Fruit fly (Drosophila melanogaster) whole organism, embryonic: ENCODE results near the gene mrva.

ENCODE experiments used
- Abd-B ChIP-seq: fragments of 200-800 bp; sonication (Bioruptor generic); optimal IDR thresholded peaks from 2 replicates; lab custom pipeline; 2018; ENCODE audit warnings: missing biosample characterization, mild to moderate bottlenecking, missing genetic modification characterization, moderate library complexity
- Aef1 ChIP-seq: fragments of 200-800 bp; sonication (Bioruptor generic); IDR thresholded peaks from 3 replicates; pipeline ENCODE4 v1.3.6; 2022; ENCODE audit warnings: missing biosample characterization, missing genetic modification characterization
- Bgb ChIP-seq: fragments of 200-800 bp; sonication (Bioruptor generic); IDR thresholded peaks from 2 replicates; pipeline ENCODE4 v1.3.6; 2022; ENCODE audit warnings: missing biosample characterization, missing genetic modification characterization; ENCODE audit not compliant: partially characterized antibody
- CG10321 ChIP-seq: fragments of 200-800 bp; sonication (Bioruptor generic); IDR thresholded peaks from 2 replicates; pipeline ENCODE4 v1.3.6; 2022; ENCODE audit warnings: missing biosample characterization, missing genetic modification characterization
- CG11695 ChIP-seq: fragments of 200-800 bp; sonication (Bioruptor generic); IDR thresholded peaks from 3 replicates; pipeline ENCODE4 v1.3.6; 2022; ENCODE audit warnings: missing biosample characterization, missing genetic modification characterization
- CG12071 ChIP-seq: fragments of 200-800 bp; sonication (Bioruptor generic); optimal IDR thresholded peaks from 3 replicates; lab custom pipeline; 2018; ENCODE audit warnings: missing biosample characterization, mild to moderate bottlenecking, missing genetic modification characterization
- CG1233 ChIP-seq: fragments of 200-800 bp; sonication (Bioruptor generic); optimal IDR thresholded peaks from 4 replicates; lab custom pipeline; 2018; ENCODE audit warnings: missing biosample characterization, mild to moderate bottlenecking, missing genetic modification characterization
- CG13296 ChIP-seq: fragments of 200-800 bp; sonication (Bioruptor generic); optimal IDR thresholded peaks from 3 replicates; lab custom pipeline; 2018; ENCODE audit warnings: missing biosample characterization, mild to moderate bottlenecking, missing genetic modification characterization
- CG14710 ChIP-seq: fragments of 200-800 bp; sonication (Bioruptor generic); optimal IDR thresholded peaks from 3 replicates; lab custom pipeline; 2019; ENCODE audit warnings: missing biosample characterization, mild to moderate bottlenecking, missing genetic modification characterization, moderate library complexity
- CG16779 ChIP-seq: fragments of 200-800 bp; sonication (Bioruptor generic); IDR thresholded peaks from 2 replicates; pipeline ENCODE4 v1.3.6; 2022; ENCODE audit warnings: missing biosample characterization, missing genetic modification characterization
- CG16863 ChIP-seq: fragments of 200-800 bp; sonication (Bioruptor generic); optimal IDR thresholded peaks from 3 replicates; lab custom pipeline; 2016; ENCODE audit warnings: missing biosample characterization, missing genetic modification characterization
- CG2199 ChIP-seq: fragments of 200-800 bp; sonication (Bioruptor generic); IDR thresholded peaks from 3 replicates; pipeline ENCODE4 v1.3.6; 2022; ENCODE audit warnings: missing biosample characterization, missing genetic modification characterization
- CG31365 ChIP-seq: fragments of 200-800 bp; sonication (Bioruptor generic); optimal IDR thresholded peaks from 2 replicates; lab custom pipeline; 2018; ENCODE audit warnings: missing biosample characterization, mild to moderate bottlenecking, missing genetic modification characterization
- CG3163 ChIP-seq: fragments of 200-800 bp; sonication (Bioruptor generic); optimal IDR thresholded peaks from 3 replicates; lab custom pipeline; 2016; ENCODE audit warnings: missing biosample characterization, missing genetic modification characterization
- CG34422 ChIP-seq: fragments of 200-800 bp; sonication (Bioruptor generic); IDR thresholded peaks from 3 replicates; pipeline ENCODE4 v1.3.6; 2022; ENCODE audit warnings: missing biosample characterization, missing genetic modification characterization
- CG5180 ChIP-seq: fragments of 200-800 bp; sonication (Bioruptor generic); optimal IDR thresholded peaks from 3 replicates; lab custom pipeline; 2017; ENCODE audit warnings: missing biosample characterization, missing genetic modification characterization, mild to moderate bottlenecking, moderate library complexity, missing genetic modification reagents
- CG7357 ChIP-seq: fragments of 200-800 bp; sonication (Bioruptor generic); IDR thresholded peaks from 3 replicates; pipeline ENCODE4 v1.3.6; 2022; ENCODE audit warnings: missing biosample characterization, missing genetic modification characterization
- CG7963 ChIP-seq: fragments of 200-800 bp; sonication (Bioruptor generic); IDR thresholded peaks from 3 replicates; pipeline ENCODE4 v1.3.6; 2022; ENCODE audit warnings: missing biosample characterization, missing genetic modification characterization; ENCODE audit not compliant: partially characterized antibody
- CG7987 ChIP-seq: fragments of 200-800 bp; sonication (Bioruptor generic); optimal IDR thresholded peaks from 2 replicates; lab custom pipeline; 2018; ENCODE audit warnings: missing biosample characterization, mild to moderate bottlenecking, missing genetic modification characterization, moderate library complexity
- CG8359 ChIP-seq: fragments of 200-800 bp; sonication (Bioruptor generic); optimal IDR thresholded peaks from 2 replicates; lab custom pipeline; 2017; ENCODE audit warnings: missing biosample characterization, mild to moderate bottlenecking, missing genetic modification characterization, borderline replicate concordance
- CG9817 ChIP-seq: fragments of 200-800 bp; sonication (Bioruptor generic); optimal IDR thresholded peaks from 2 replicates; lab custom pipeline; 2018; ENCODE audit warnings: missing biosample characterization, mild to moderate bottlenecking, missing genetic modification characterization, moderate library complexity
- Dip2 ChIP-seq: fragments of 200-800 bp; sonication (Bioruptor generic); IDR thresholded peaks from 2 replicates; pipeline ENCODE4 v1.3.6; 2022; ENCODE audit warnings: missing biosample characterization, missing genetic modification characterization
- Dp ChIP-seq: fragments of 200-800 bp; sonication (Bioruptor generic); optimal IDR thresholded peaks from 2 replicates; lab custom pipeline; 2018; ENCODE audit warnings: missing biosample characterization, mild to moderate bottlenecking, missing genetic modification characterization, moderate library complexity
- Fer3 ChIP-seq: fragments of 200-800 bp; sonication (Bioruptor generic); optimal IDR thresholded peaks from 2 replicates; lab custom pipeline; 2018; ENCODE audit warnings: missing biosample characterization, mild to moderate bottlenecking, missing genetic modification characterization, moderate library complexity
- HLH4C ChIP-seq: fragments of 200-800 bp; sonication (Bioruptor generic); IDR thresholded peaks from 3 replicates; pipeline ENCODE4 v1.3.6; 2022; ENCODE audit warnings: missing biosample characterization, missing genetic modification characterization; ENCODE audit not compliant: partially characterized antibody
- Jarid2 ChIP-seq: fragments of 200-800 bp; sonication (Bioruptor generic); optimal IDR thresholded peaks from 3 replicates; lab custom pipeline; 2017; ENCODE audit warnings: mild to moderate bottlenecking, missing biosample characterization, missing genetic modification reagents, missing genetic modification characterization
- Kr ChIP-seq: fragments of 200-800 bp; sonication (Bioruptor generic); optimal IDR thresholded peaks from 2 replicates; lab custom pipeline; 2017; ENCODE audit warnings: missing biosample characterization, mild to moderate bottlenecking, missing genetic modification characterization
- Nf-YB ChIP-seq: fragments of 200-800 bp; sonication (Bioruptor generic); optimal IDR thresholded peaks from 3 replicates; lab custom pipeline; 2019; ENCODE audit warnings: missing biosample characterization, mild to moderate bottlenecking, missing genetic modification characterization, moderate library complexity
- Ptx1 ChIP-seq: fragments of 200-800 bp; sonication (Bioruptor generic); IDR thresholded peaks from 2 replicates; pipeline ENCODE4 v1.3.6; 2022; ENCODE audit warnings: missing biosample characterization, missing genetic modification characterization
- Six4 ChIP-seq: fragments of 200-800 bp; sonication (Bioruptor generic); optimal IDR thresholded peaks from 2 replicates; lab custom pipeline; 2016; ENCODE audit warnings: missing biosample characterization, missing genetic modification characterization
- Sox100B ChIP-seq: fragments of 200-800 bp; sonication (Bioruptor generic); optimal IDR thresholded peaks from 3 replicates; lab custom pipeline; 2018; ENCODE audit warnings: missing biosample characterization, mild to moderate bottlenecking, missing genetic modification characterization
- ara ChIP-seq: fragments of 200-800 bp; sonication (Bioruptor generic); IDR thresholded peaks from 2 replicates; pipeline ENCODE4 v1.3.6; 2022; ENCODE audit warnings: missing biosample characterization, missing genetic modification characterization
- ato ChIP-seq: fragments of 200-800 bp; sonication (Bioruptor generic); IDR thresholded peaks from 2 replicates; pipeline ENCODE4 v1.3.6; 2022; ENCODE audit warnings: missing biosample characterization, missing genetic modification characterization; ENCODE audit not compliant: partially characterized antibody
- bcd ChIP-seq: fragments of 200-800 bp; sonication (Bioruptor generic); optimal IDR thresholded peaks from 2 replicates; lab custom pipeline; 2017; ENCODE audit warnings: missing biosample characterization, mild to moderate bottlenecking, missing genetic modification characterization
- ci ChIP-seq: fragments of 200-800 bp; sonication (Bioruptor generic); IDR thresholded peaks from 3 replicates; pipeline ENCODE4 v1.3.6; 2022; ENCODE audit warnings: missing biosample characterization, missing genetic modification characterization
- croc ChIP-seq: fragments of 200-800 bp; sonication (Bioruptor generic); conservative IDR thresholded peaks from 3 replicates; pipeline ENCODE4 v1.3.6; 2022; ENCODE audit warnings: missing biosample characterization, missing genetic modification characterization
- dimm ChIP-seq: fragments of 200-800 bp; sonication (Bioruptor generic); IDR thresholded peaks from 2 replicates; pipeline ENCODE4 v1.3.6; 2022; ENCODE audit warnings: missing biosample characterization, missing genetic modification characterization
- dmrt99B ChIP-seq: fragments of 200-800 bp; sonication (Bioruptor generic); optimal IDR thresholded peaks from 2 replicates; lab custom pipeline; 2018; ENCODE audit warnings: missing biosample characterization, mild to moderate bottlenecking, missing genetic modification characterization, moderate library complexity
- esg ChIP-seq: fragments of 200-800 bp; sonication (Bioruptor generic); conservative IDR thresholded peaks from 2 replicates; pipeline ENCODE4 v1.3.6; 2022; ENCODE audit warnings: missing biosample characterization, missing genetic modification characterization
- ftz-f1 ChIP-seq: fragments of 200-800 bp; sonication (Bioruptor generic); optimal IDR thresholded peaks from 2 replicates; lab custom pipeline; 2016; ENCODE audit warnings: missing biosample characterization, missing genetic modification characterization
- insv ChIP-seq, 2 experiments: fragments of 200-800 bp; sonication (Bioruptor generic); optimal IDR thresholded peaks; 3 replicates each; lab custom pipeline; 2016 to 2018; ENCODE audit warnings: missing biosample characterization in 2 of 2, missing genetic modification characterization in 2 of 2
- jumu ChIP-seq: fragments of 200-800 bp; sonication (Bioruptor generic); optimal IDR thresholded peaks from 3 replicates; lab custom pipeline; 2016; ENCODE audit warnings: missing biosample characterization, missing genetic modification characterization
- nom ChIP-seq: fragments of 200-800 bp; sonication (Bioruptor generic); optimal IDR thresholded peaks from 2 replicates; lab custom pipeline; 2017; ENCODE audit warnings: missing biosample characterization, missing genetic modification characterization, mild to moderate bottlenecking, moderate library complexity, missing genetic modification reagents
- seq ChIP-seq: fragments of 200-800 bp; sonication (Bioruptor generic); IDR thresholded peaks from 2 replicates; pipeline ENCODE4 v1.3.6; 2022; ENCODE audit warnings: missing biosample characterization, missing genetic modification characterization
- sim ChIP-seq: fragments of 200-800 bp; sonication (Bioruptor generic); IDR thresholded peaks from 2 replicates; pipeline ENCODE4 v1.3.6; 2022; ENCODE audit warnings: missing biosample characterization, missing genetic modification characterization
- slbo ChIP-seq: fragments of 200-800 bp; sonication (Bioruptor generic); IDR thresholded peaks from 2 replicates; pipeline ENCODE4 v1.3.6; 2022; ENCODE audit warnings: missing biosample characterization, missing genetic modification characterization
- sob ChIP-seq: fragments of 200-800 bp; sonication (Bioruptor generic); IDR thresholded peaks from 2 replicates; pipeline ENCODE4 v1.3.6; 2022; ENCODE audit warnings: missing biosample characterization, missing genetic modification characterization
- sug ChIP-seq: fragments of 200-800 bp; optimal IDR thresholded peaks from 2 replicates; lab custom pipeline; 2019; ENCODE audit warnings: missing biosample characterization, mild to moderate bottlenecking, missing genetic modification characterization, moderate library complexity
- vvl ChIP-seq: fragments of 200-800 bp; sonication (Bioruptor generic); IDR thresholded peaks from 2 replicates; pipeline ENCODE4 v1.3.6; 2022; ENCODE audit warnings: missing biosample characterization, missing genetic modification characterization
- yki ChIP-seq: fragments of >200 bp; optimal IDR thresholded peaks from 3 replicates; lab custom pipeline; 2018

The mrva gene

dm6 chr3L:7344965-7345427, 16.4 kb upstream of the mrva start, which contains the start of gene Cln7 (continued):
- TF ChIP-seq sug: peak; percentile 52
- peak; percentile 25; the same call in 1 of the 2 replicates for TF ChIP-seq seq (GFP tag; lab: Robert Waterston, UW)
- TF ChIP-seq bcd (GFP tag; lab: Kevin White, UChicago): no peak
- TF ChIP-seq CG9817 (tag; lab: Kevin White, UChicago): no peak
- peak; percentile 70 for TF ChIP-seq CG12071 (GFP tag; lab: Kevin White, UChicago)
- no peak for TF ChIP-seq yki (lab: Kevin White, UChicago)
- TF ChIP-seq vvl (GFP tag; lab: Robert Waterston, UW): peak; percentile 61; the same call in 1 of the 2 replicates
- peak; percentile 92 for TF ChIP-seq Jarid2
- no peak for TF ChIP-seq Dip2 (GFP tag; lab: Robert Waterston, UW)
- TF ChIP-seq Nf-YB: peak; percentile 70
- TF ChIP-seq CG34422 (GFP tag; lab: Robert Waterston, UW): peak; percentile 52; the same call in 1 of the 3 replicates
- TF ChIP-seq CG13296 (GFP tag; lab: Kevin White, UChicago): peak; percentile 66
- peak; percentile 35; the same call in 1 of the 2 replicates for TF ChIP-seq sob (GFP tag; lab: Robert Waterston, UW)
- peak; percentile 14 for TF ChIP-seq jumu
- no peak for TF ChIP-seq Sox100B (GFP tag; lab: Kevin White, UChicago)
- peak; percentile 59 for TF ChIP-seq CG3163 (GFP tag; lab: Kevin White, UChicago)
- TF ChIP-seq CG7357: no peak
- 0 out of 2 replicates have a peak, but pooled peaks have one; percentile 26 for TF ChIP-seq CG16779 (GFP tag; lab: Robert Waterston, UW)
- TF ChIP-seq CG7963: no peak
- peak; percentile 81 for TF ChIP-seq ci
- TF ChIP-seq Dp: no peak
- TF ChIP-seq CG1233 (GFP tag; lab: Kevin White, UChicago): no peak
- peak; percentile 42; the same call in 1 of the 2 replicates for TF ChIP-seq ara (GFP tag; lab: Robert Waterston, UW)
- no peak for TF ChIP-seq dmrt99B (tag; lab: Kevin White, UChicago)
- peak in 1 of 2 experiments; percentile 46 for TF ChIP-seq insv (GFP tag; optimal IDR thresholded peaks at IDR 0.05; lab: Kevin White, UChicago)
- TF ChIP-seq esg: no peak
- no peak for TF ChIP-seq Six4 (GFP tag; lab: Kevin White, UChicago)
- TF ChIP-seq dimm (GFP tag; lab: Robert Waterston, UW): no peak
- TF ChIP-seq CG8359 (GFP tag; lab: Kevin White, UChicago): peak; percentile 2
- TF ChIP-seq HLH4C (GFP tag; lab: Robert Waterston, UW): peak; percentile 43; the same call in 2 of the 3 replicates
- peak; percentile 61 for TF ChIP-seq ftz-f1 (GFP tag; lab: Kevin White, UChicago)
- TF ChIP-seq CG11695 (GFP tag; lab: Robert Waterston, UW): 0 out of 3 replicates have a peak, but pooled peaks have one; percentile 17
- peak; percentile 20 for TF ChIP-seq CG14710 (tag; lab: Kevin White, UChicago)
- peak; percentile 84; the same call in 2 of the 3 replicates for TF ChIP-seq CG2199 (GFP tag; lab: Robert Waterston, UW)
- TF ChIP-seq Kr (GFP tag; lab: Kevin White, UChicago): no peak
- TF ChIP-seq Bgb: peak; percentile 38; the same call in 1 of the 2 replicates
- TF ChIP-seq CG7987 (GFP tag; lab: Kevin White, UChicago): peak; percentile 53
- TF ChIP-seq CG10321: no peak
- TF ChIP-seq CG31365 (tag; lab: Kevin White, UChicago): peak; percentile 1
- no peak for TF ChIP-seq croc (GFP tag; lab: Robert Waterston, UW)
- peak; percentile 31 for TF ChIP-seq CG16863 (GFP tag; lab: Kevin White, UChicago)
- TF ChIP-seq Aef1: no peak
- TF ChIP-seq CG5180 (GFP tag; lab: Kevin White, UChicago): peak; percentile 93
- TF ChIP-seq Ptx1 (GFP tag; lab: Robert Waterston, UW): no peak
- no peak for TF ChIP-seq Abd-B (GFP tag; lab: Kevin White, UChicago)
- peak; percentile 49; the same call in 1 of the 2 replicates for TF ChIP-seq sim (GFP tag; lab: Robert Waterston, UW)
- no peak for TF ChIP-seq slbo (GFP tag; lab: Robert Waterston, UW)
- TF ChIP-seq ato (GFP tag; lab: Robert Waterston, UW): peak; percentile 41; the same call in 1 of the 2 replicates
- TF ChIP-seq nom (GFP tag; lab: Kevin White, UChicago): peak; percentile 88
- no peak for TF ChIP-seq Fer3 (tag; lab: Kevin White, UChicago)
